Worm (Caenorhabditis elegans): ENCODE measurements around the gene W03H9.2.

W03H9.2 gene

ce11 chrII:14165430-14165929 lies 21.8 kb upstream of the W03H9.2 start:
- no peak for TF ChIP-seq lin-26 (GFP tag; IDR thresholded peaks at IDR 0.05)
- peak; percentile 81 for TF ChIP-seq egrh-3 (GFP tag; IDR thresholded peaks at IDR 0.05)
- 0 out of 2 replicates have a peak, but pooled peaks have one; percentile 20 for TF ChIP-seq cebp-1 (GFP tag; IDR thresholded peaks at IDR 0.05)
- no peak for TF ChIP-seq cebp-1 (tag; optimal IDR thresholded peaks at IDR 0.05)
- no peak for TF ChIP-seq madf-10 (tag; optimal IDR thresholded peaks at IDR 0.05)
- TF ChIP-seq ceh-100 (GFP tag; IDR thresholded peaks at IDR 0.05): no peak
- TF ChIP-seq him-1 (tag; optimal IDR thresholded peaks at IDR 0.05): no peak
- TF ChIP-seq zfh-2 (GFP tag; conservative IDR thresholded peaks at IDR 0.05): peak; percentile 78

- peak; percentile 65 for TF ChIP-seq dpff-1 (tag; optimal IDR thresholded peaks at IDR 0.05)
- TF ChIP-seq ZK185.1 (tag; optimal IDR thresholded peaks at IDR 0.05; ENCODE audit: poor library complexity, severe bottlenecking): no peak
- TF ChIP-seq Y53G8AR.9 (GFP tag; conservative IDR thresholded peaks at IDR 0.05): peak; percentile 83
- TF ChIP-seq ekl-4 (GFP tag; IDR thresholded peaks at IDR 0.05): peak; percentile 89
- no peak for TF ChIP-seq ztf-28 (GFP tag; IDR thresholded peaks at IDR 0.05)
- TF ChIP-seq akir-1 (GFP tag; optimal IDR thresholded peaks at IDR 0.05): no peak
- TF ChIP-seq C17E4.6 (GFP tag; IDR thresholded peaks at IDR 0.05): peak; percentile 65; the same call in 1 of the 2 replicates
- no peak for TF ChIP-seq dox-1 (GFP tag; IDR thresholded peaks at IDR 0.05)
- TF ChIP-seq madf-8 (GFP tag; conservative IDR thresholded peaks at IDR 0.05): peak; percentile 30
- no peak for TF ChIP-seq zim-3 (tag; optimal IDR thresholded peaks at IDR 0.05)
- TF ChIP-seq K12H6.12 (tag; optimal IDR thresholded peaks at IDR 0.05): no peak
- TF ChIP-seq let-526 (GFP tag; IDR thresholded peaks at IDR 0.05): no peak
- TF ChIP-seq gei-17 (GFP tag; optimal IDR thresholded peaks at IDR 0.05): peak; percentile 13
- peak; percentile 87 for TF ChIP-seq F49E8.2 (tag; optimal IDR thresholded peaks at IDR 0.05; ENCODE audit: insufficient read depth)
- TF ChIP-seq ama-1 (optimal IDR thresholded peaks at IDR 0.05): no peak
- peak in 1 of 2 experiments; percentile 62 for TF ChIP-seq ama-1 (GFP tag; optimal IDR thresholded peaks at IDR 0.05)
- TF ChIP-seq cebp-1 (GFP tag; IDR thresholded peaks at IDR 0.05): 0 out of 2 replicates have a peak, but pooled peaks have one; percentile 41
- peak; percentile 28 for TF ChIP-seq cebp-1 (tag; optimal IDR thresholded peaks at IDR 0.05)
- peak; percentile 52 for TF ChIP-seq snpc-1.3 (tag; optimal IDR thresholded peaks at IDR 0.05; ENCODE audit: insufficient read depth)
- TF ChIP-seq B0261.1 (tag; optimal IDR thresholded peaks at IDR 0.05): no peak
- TF ChIP-seq tlf-1 (GFP tag; optimal IDR thresholded peaks at IDR 0.05): peak; percentile 72
- TF ChIP-seq pbrm-1 (GFP tag; IDR thresholded peaks at IDR 0.05): peak; percentile 60
- peak; percentile 64; the same call in 1 of the 2 replicates for TF ChIP-seq D2030.7 (GFP tag; IDR thresholded peaks at IDR 0.05)
- peak; percentile 30 for TF ChIP-seq attf-5 (GFP tag; optimal IDR thresholded peaks at IDR 0.05)
- TF ChIP-seq zfh-2 (GFP tag; conservative IDR thresholded peaks at IDR 0.05): peak; percentile 86
- TF ChIP-seq efl-1 (GFP tag; optimal IDR thresholded peaks at IDR 0.05): peak; percentile 7
- no peak for TF ChIP-seq unc-62 (GFP tag; optimal IDR thresholded peaks at IDR 0.05)
- no peak for TF ChIP-seq nhr-90 (tag; optimal IDR thresholded peaks at IDR 0.05)
- peak; percentile 58 for TF ChIP-seq tbp1 (GFP tag; optimal IDR thresholded peaks at IDR 0.05)
- TF ChIP-seq sptf-2 (GFP tag; optimal IDR thresholded peaks at IDR 0.05): no peak
- no peak for TF ChIP-seq ztf-26 (tag; optimal IDR thresholded peaks at IDR 0.05)
- peak; percentile 86; the same call in 1 of the 2 replicates for TF ChIP-seq nfya-2 (GFP tag; IDR thresholded peaks at IDR 0.05)
- TF ChIP-seq chd-7 (tag; optimal IDR thresholded peaks at IDR 0.05): peak; percentile 82
- TF ChIP-seq Y95B8A.8 (GFP tag; IDR thresholded peaks at IDR 0.05): peak; percentile 89
- peak; percentile 79 for TF ChIP-seq nfyb-1 (GFP tag; IDR thresholded peaks at IDR 0.05)
- TF ChIP-seq Y79H2A.3 (GFP tag; conservative IDR thresholded peaks at IDR 0.05): peak; percentile 83; the same call in 1 of the 2 replicates
- no peak for TF ChIP-seq mes-4 (tag; optimal IDR thresholded peaks at IDR 0.05)
- TF ChIP-seq egl-44 (GFP tag; IDR thresholded peaks at IDR 0.05): no peak
- TF ChIP-seq B0336.3 (GFP tag; IDR thresholded peaks at IDR 0.05): peak; percentile 95
- no peak for TF ChIP-seq T07F8.4 (tag; optimal IDR thresholded peaks at IDR 0.05)
These were observed 11.8 kb upstream of the W03H9.2 start, which contains the start of the genes rpl-43 and xrn-2 for ce11 chrII:14155259-14156023. rpl-43 (plus strand) TSS chrII:14155294. xrn-2 (plus strand) TSS chrII:14155768.

Data from whole organism, young adult.